Fruit fly (Drosophila melanogaster): ENCODE data around the gene CG11380.
A peak's percentile ranks its signal among the peaks of the same experiment; 100 is the strongest.

The CG11380 gene

DNA sequence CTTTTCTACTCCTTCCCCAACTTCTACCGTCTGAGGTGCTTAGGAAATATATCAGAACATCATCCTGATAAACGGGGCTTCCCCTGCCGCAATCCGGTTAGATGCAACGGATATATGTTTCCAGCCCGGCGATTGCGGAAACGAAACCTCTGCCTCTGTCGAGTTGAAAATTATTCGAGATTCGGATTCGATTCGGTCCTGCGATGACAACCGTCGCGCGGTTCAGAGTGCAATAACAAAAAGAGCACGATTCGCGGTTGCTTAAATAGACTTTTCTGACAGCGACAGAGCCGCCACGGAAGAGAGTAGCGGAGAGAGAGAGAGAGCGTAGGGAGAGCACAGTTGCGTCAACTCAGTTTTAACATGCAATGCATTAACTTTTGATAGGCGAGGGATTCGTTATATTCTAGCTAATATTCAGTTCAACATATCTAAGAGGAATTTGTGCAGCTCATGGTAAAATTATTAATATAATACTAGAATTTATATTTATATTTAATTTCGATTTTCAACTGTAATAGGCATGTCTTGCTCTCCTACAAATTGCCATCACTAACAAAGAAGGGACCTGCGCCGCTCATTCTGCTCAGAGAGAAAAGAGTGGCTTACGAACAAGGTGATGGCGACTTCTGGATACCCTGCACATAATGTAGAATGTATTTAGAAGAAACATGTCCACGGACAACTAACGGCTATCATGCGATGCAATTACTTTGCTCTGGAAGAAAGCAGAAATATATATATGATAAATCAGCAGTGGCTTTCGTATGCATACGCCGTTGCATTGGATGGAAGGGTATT lies 43.9 kb downstream of the CG11380 start (continued):
- TF ChIP-seq unpg (GFP tag; optimal IDR thresholded peaks at IDR 0.05): peak; percentile 82
- TF ChIP-seq HLH4C (GFP tag; IDR thresholded peaks at IDR 0.05; ENCODE audit: partially characterized antibody): no peak
- peak; percentile 68 for TF ChIP-seq nau (GFP tag; optimal IDR thresholded peaks at IDR 0.05)
- TF ChIP-seq Atf-2 (GFP tag; optimal IDR thresholded peaks at IDR 0.05): peak; percentile 67
- TF ChIP-seq D19A (tag; optimal IDR thresholded peaks at IDR 0.05): peak; percentile 100
- TF ChIP-seq CG8359 (GFP tag; optimal IDR thresholded peaks at IDR 0.05; ENCODE audit: borderline replicate concordance): peak; percentile 59
- TF ChIP-seq CHES-1-like (GFP tag; optimal IDR thresholded peaks at IDR 0.05): peak; percentile 69
- TF ChIP-seq Rfx (GFP tag; IDR thresholded peaks at IDR 0.05): peak; percentile 84
- peak; percentile 62 for TF ChIP-seq Nf-YC (tag; optimal IDR thresholded peaks at IDR 0.05)
- TF ChIP-seq Optix (GFP tag; IDR thresholded peaks at IDR 0.05): peak; percentile 87
- TF ChIP-seq knrl (GFP tag; IDR thresholded peaks at IDR 0.05; ENCODE audit: partially characterized antibody): no peak
- peak; percentile 2 for TF ChIP-seq CG7271 (tag; optimal IDR thresholded peaks at IDR 0.05)
- TF ChIP-seq esg (GFP tag; conservative IDR thresholded peaks at IDR 0.05): peak; percentile 75
- TF ChIP-seq CG14050 (GFP tag; IDR thresholded peaks at IDR 0.05): peak; percentile 78
- TF ChIP-seq CTCF (GFP tag; optimal IDR thresholded peaks at IDR 0.05): no peak
- TF ChIP-seq CG8944 (GFP tag; optimal IDR thresholded peaks at IDR 0.05): peak; percentile 58
- peak; percentile 82 for TF ChIP-seq HLH54F (GFP tag; optimal IDR thresholded peaks at IDR 0.05)
- peak; percentile 79 for TF ChIP-seq Dek (tag; optimal IDR thresholded peaks at IDR 0.05)
- TF ChIP-seq jigr1 (GFP tag; IDR thresholded peaks at IDR 0.05): peak; percentile 64; the same call in 1 of the 3 replicates
- peak; percentile 88 for TF ChIP-seq dmrt11E (tag; optimal IDR thresholded peaks at IDR 0.05)
- peak; percentile 53 for TF ChIP-seq fu2 (GFP tag; optimal IDR thresholded peaks at IDR 0.05)
- TF ChIP-seq CG15269 (tag; optimal IDR thresholded peaks at IDR 0.05): peak; percentile 81

dm6 chrX:1235618-1236006 lies 44.5 kb downstream of the CG11380 start:
- TF ChIP-seq Nf-YA (GFP tag; IDR thresholded peaks at IDR 0.05) (0 out of 2 replicates have a peak, but pooled peaks have one; percentile 2), chinmo (GFP tag; IDR thresholded peaks at IDR 0.05; ENCODE audit: partially characterized antibody) (peak; percentile 33; the same call in 1 of the 4 replicates), CG15514 (GFP tag; optimal IDR thresholded peaks at IDR 0.05) (no peak), Dref (GFP tag; IDR thresholded peaks at IDR 0.05) (peak; percentile 42; the same call in 1 of the 2 replicates), E2f2 (GFP tag; IDR thresholded peaks at IDR 0.05) (0 out of 2 replicates have a peak, but pooled peaks have one; percentile 1), CG6791 (GFP tag; IDR thresholded peaks at IDR 0.05; ENCODE audit: partially characterized antibody) (0 out of 3 replicates have a peak, but pooled peaks have one; percentile 20), CG11085 (GFP tag; IDR thresholded peaks at IDR 0.05) (0 out of 2 replicates have a peak, but pooled peaks have one; percentile 1), CG12769 (tag; optimal IDR thresholded peaks at IDR 0.05) (no peak), Sry-δ (GFP tag; optimal IDR thresholded peaks at IDR 0.05) (peak; percentile 1), her (GFP tag; optimal IDR thresholded peaks at IDR 0.05) (no peak)

DNA sequence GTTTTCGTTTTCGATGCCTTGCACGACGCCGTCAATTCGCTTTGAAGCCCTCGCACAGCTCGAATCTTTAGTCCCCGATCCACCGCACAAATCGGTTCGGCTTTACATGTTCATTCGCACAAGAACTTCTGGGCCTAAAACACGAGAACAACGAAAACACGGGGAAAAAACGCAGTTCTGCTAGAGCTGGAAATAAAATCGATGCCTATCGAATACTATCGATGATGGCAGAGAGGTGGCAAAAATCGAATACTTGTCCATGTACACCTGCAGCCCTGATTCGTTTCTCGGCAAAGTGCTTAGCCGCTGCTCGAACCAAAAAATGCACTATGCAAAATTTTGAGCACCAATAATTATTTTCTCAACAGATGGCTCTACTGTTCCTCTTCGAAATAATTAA lies 45.4 kb downstream of the CG11380 start, which contains the start of gene CG3638:
TSS of gene CG3638 (minus strand) at position 210 of the 400 bp plus-strand sequence.
- TF ChIP-seq Hr78 (GFP tag; optimal IDR thresholded peaks at IDR 0.05) (no peak), eve (GFP tag; optimal IDR thresholded peaks at IDR 0.05) (no peak), CG6765 (GFP tag; optimal IDR thresholded peaks at IDR 0.05) (no peak), tio (GFP tag; optimal IDR thresholded peaks at IDR 0.05) (no peak), Dad (GFP tag; optimal IDR thresholded peaks at IDR 0.05) (peak; percentile 3), Atf-2 (GFP tag; optimal IDR thresholded peaks at IDR 0.05) (peak; percentile 24), Nf-YB (GFP tag; optimal IDR thresholded peaks at IDR 0.05) (no peak), NFAT (GFP tag; IDR thresholded peaks at IDR 0.05) (peak; percentile 55; the same call in 1 of the 2 replicates), her (GFP tag; optimal IDR thresholded peaks at IDR 0.05) (no peak), danr (GFP tag; IDR thresholded peaks at IDR 0.05) (no peak), CG6254 (GFP tag; optimal IDR thresholded peaks at IDR 0.05) (no peak), cg (GFP tag; optimal IDR thresholded peaks at IDR 0.05) (peak; percentile 73), CG11093 (GFP tag; IDR thresholded peaks at IDR 0.05) (no peak), dm (GFP tag; optimal IDR thresholded peaks at IDR 0.05) (peak; percentile 70), CG11723 (GFP tag; optimal IDR thresholded peaks at IDR 0.05) (no peak), run (tag; optimal IDR thresholded peaks at IDR 0.05) (no peak), org-1 (GFP tag; optimal IDR thresholded peaks at IDR 0.05) (no peak), ken (GFP tag; IDR thresholded peaks at IDR 0.05) (peak; percentile 25; the same call in 1 of the 3 replicates)
